Worm (Caenorhabditis elegans) whole organism, L4 larva: Measurements from ENCODE around the gene nlr-1.
A peak's percentile ranks its signal among the peaks of the same experiment; 100 is the strongest.

Experiments used
- D1046.2 ChIP-seq: fragments of 200-800 bp; sonication (Bioruptor generic); IDR thresholded peaks from 2 replicates; pipeline ENCODE4 v1.3.6; 2022; ENCODE audit warnings: missing genetic modification characterization, missing compliant biosample characterization
- F10B5.3 ChIP-seq: sonication (generic microtip); optimal IDR thresholded peaks from 2 replicates; lab custom pipeline; 2016; ENCODE audit warnings: mild to moderate bottlenecking, missing genetic modification characterization, missing compliant biosample characterization
- F44E2.7 ChIP-seq: fragments of 200-800 bp; sonication (Bioruptor generic); IDR thresholded peaks from 2 replicates; pipeline ENCODE4 v2.1.2; 2022; ENCODE audit warnings: missing genetic modification characterization, missing compliant biosample characterization
- F49E8.2 ChIP-seq: sonication (generic microtip); optimal IDR thresholded peaks from 2 replicates; lab custom pipeline; 2016; ENCODE audit warnings: missing compliant biosample characterization, mild to moderate bottlenecking, missing genetic modification characterization, borderline replicate concordance
- T26A8.4 ChIP-seq: fragments of 200-800 bp; sonication (Bioruptor generic); IDR thresholded peaks from 2 replicates; pipeline ENCODE4 v1.3.6; 2022; ENCODE audit warnings: missing genetic modification characterization, missing compliant biosample characterization
- Y48G9A.11 ChIP-seq: fragments of 200-800 bp; sonication (Bioruptor generic); IDR thresholded peaks from 2 replicates; pipeline ENCODE4 v1.3.6; 2022; ENCODE audit warnings: missing genetic modification reagents, missing genetic modification characterization, missing compliant biosample characterization
- ZK337.2 ChIP-seq: fragments of 200-800 bp; sonication (Bioruptor generic); IDR thresholded peaks from 2 replicates; pipeline ENCODE4 v1.3.6; 2022; ENCODE audit warnings: missing genetic modification reagents, missing genetic modification characterization, missing compliant biosample characterization
- ZK546.5 ChIP-seq, 2 experiments: sonication (generic microtip); optimal IDR thresholded peaks; 2 replicates each; lab custom pipeline; 2017; ENCODE audit warnings: missing biosample characterization in 2 of 2, missing genetic modification characterization in 2 of 2
- aha-1 ChIP-seq: fragments of 150-350 bp; peaks from one replicate; lab custom pipeline; 2014; ENCODE audit warnings: missing biosample characterization, missing genetic modification characterization
- ama-1 ChIP-seq: fragments of 150-350 bp; optimal IDR thresholded peaks from 2 replicates; lab custom pipeline; 2014; ENCODE audit warnings: inconsistent platforms, mixed read lengths
- arid-1 ChIP-seq: fragments of 200-800 bp; sonication (Bioruptor generic); conservative IDR thresholded peaks from 2 replicates; pipeline ENCODE4 v1.3.6; 2022; ENCODE audit warnings: missing genetic modification reagents, missing genetic modification characterization, missing compliant biosample characterization
- attf-4 ChIP-seq: sonication (generic microtip); optimal IDR thresholded peaks from 3 replicates; lab custom pipeline; 2017; ENCODE audit warnings: missing biosample characterization, missing genetic modification characterization
- ceh-20 ChIP-seq: fragments of 200-800 bp; sonication (Bioruptor generic); IDR thresholded peaks from 2 replicates; pipeline ENCODE4 v1.3.6; 2022; ENCODE audit warnings: missing genetic modification reagents, missing genetic modification characterization, missing compliant biosample characterization
- ceh-28 ChIP-seq: fragments of 150-350 bp; optimal IDR thresholded peaks from 2 replicates; lab custom pipeline; 2014; ENCODE audit warnings: missing biosample characterization, missing genetic modification reagents, missing genetic modification characterization
- ceh-32 ChIP-seq: sonication (generic microtip); optimal IDR thresholded peaks from 2 replicates; lab custom pipeline; 2016; ENCODE audit warnings: mild to moderate bottlenecking, missing genetic modification characterization, missing compliant biosample characterization; ENCODE audit not compliant: poor library complexity
- ceh-82 ChIP-seq: sonication (generic microtip); optimal IDR thresholded peaks from 2 replicates; lab custom pipeline; 2017; ENCODE audit warnings: missing biosample characterization, missing genetic modification characterization
- ces-1 ChIP-seq: fragments of 150-350 bp; sonication (generic microtip); optimal IDR thresholded peaks from 4 replicates; lab custom pipeline; 2014; ENCODE audit warnings: missing biosample characterization, missing genetic modification reagents, missing genetic modification characterization
- ctbp-1 ChIP-seq: fragments of 200-800 bp; sonication (Bioruptor generic); IDR thresholded peaks from 2 replicates; pipeline ENCODE4 v1.3.6; 2022; ENCODE audit warnings: missing genetic modification reagents, missing genetic modification characterization, missing compliant biosample characterization
- daf-16 ChIP-seq, 3 experiments: sonication (generic microtip); optimal IDR thresholded peaks; 2 replicates each; lab custom pipeline; 2016 to 2017; ENCODE audit warnings: missing genetic modification characterization in 3 of 3, missing genetic modification reagents in 3 of 3, mild to moderate bottlenecking in 2 of 3, missing compliant biosample characterization in 2 of 3, missing biosample characterization in 1 of 3, moderate library complexity in 1 of 3
- dmd-6 ChIP-seq: fragments of 200-800 bp; sonication (Bioruptor generic); IDR thresholded peaks from 2 replicates; pipeline ENCODE4 v1.3.6; 2022; ENCODE audit warnings: missing genetic modification reagents, missing genetic modification characterization, missing compliant biosample characterization
- dmd-8 ChIP-seq: fragments of 200-800 bp; sonication (Bioruptor generic); IDR thresholded peaks from 2 replicates; pipeline ENCODE4 v1.3.6; 2022; ENCODE audit warnings: missing genetic modification characterization, missing compliant biosample characterization
- dve-1 ChIP-seq: sonication (generic microtip); optimal IDR thresholded peaks from 2 replicates; lab custom pipeline; 2017; ENCODE audit warnings: antibody characterized with exemption, mild to moderate bottlenecking, missing genetic modification characterization, missing compliant biosample characterization; ENCODE audit not compliant: insufficient read depth
- fos-1 ChIP-seq: fragments of 150-350 bp; optimal IDR thresholded peaks from 2 replicates; lab custom pipeline; 2014; ENCODE audit warnings: missing biosample characterization, missing genetic modification characterization
- hif-1 ChIP-seq, 2 experiments: sonication (generic microtip); optimal IDR thresholded peaks; 2 replicates each; lab custom pipeline; 2016 to 2017; ENCODE audit warnings: missing compliant biosample characterization in 2 of 2, missing genetic modification characterization in 2 of 2, missing genetic modification reagents in 2 of 2, missing genotype in 2 of 2, mild to moderate bottlenecking in 1 of 2
- hlh-11 ChIP-seq: fragments of 200-800 bp; sonication (Bioruptor generic); optimal IDR thresholded peaks from 2 replicates; lab custom pipeline; 2018; ENCODE audit warnings: mild to moderate bottlenecking, missing genetic modification characterization, missing compliant biosample characterization
- hmg-1.1 ChIP-seq: fragments of 200-800 bp; sonication (Bioruptor generic); IDR thresholded peaks from 2 replicates; pipeline ENCODE4 v1.3.6; 2022; ENCODE audit warnings: missing genetic modification reagents, missing genetic modification characterization, missing compliant biosample characterization
- jun-1 ChIP-seq: fragments of 150-350 bp; optimal IDR thresholded peaks from 2 replicates; lab custom pipeline; 2014; ENCODE audit warnings: missing biosample characterization, missing genetic modification reagents, missing genetic modification characterization
- lin-1 ChIP-seq: fragments of 200-800 bp; sonication (Bioruptor generic); IDR thresholded peaks from 2 replicates; pipeline ENCODE4 v1.3.6; 2022; ENCODE audit warnings: missing genetic modification reagents, missing genetic modification characterization, missing compliant biosample characterization
- lin-13 ChIP-seq: fragments of 150-350 bp; optimal IDR thresholded peaks from 2 replicates; lab custom pipeline; 2014; ENCODE audit warnings: missing biosample characterization, missing genetic modification reagents, missing genetic modification characterization
- lin-15B ChIP-seq: fragments of 150-350 bp; sonication (generic microtip); optimal IDR thresholded peaks from 3 replicates; lab custom pipeline; 2014; ENCODE audit warnings: missing biosample characterization, missing genetic modification characterization
- lin-38 ChIP-seq: fragments of 200-800 bp; sonication (Bioruptor generic); IDR thresholded peaks from 2 replicates; pipeline ENCODE4 v1.3.6; 2022; ENCODE audit warnings: missing genetic modification reagents, missing genetic modification characterization, missing compliant biosample characterization
- lsy-2 ChIP-seq, 2 experiments: fragments of 150-350 bp in 1 of 2; sonication (generic microtip) in 1 of 2; optimal IDR thresholded peaks; 2 replicates each; lab custom pipeline; 2014 to 2017; ENCODE audit warnings: missing biosample characterization in 2 of 2, missing genetic modification characterization in 2 of 2
- mdl-1 ChIP-seq, 2 experiments: fragments of 150-350 bp in 1 of 2; sonication (generic microtip) in 1 of 2; optimal IDR thresholded peaks; 2 replicates each; lab custom pipeline; 2014 to 2017; ENCODE audit warnings: missing biosample characterization in 2 of 2, missing genetic modification characterization in 2 of 2
- nhr-10 ChIP-seq: fragments of 150-350 bp; optimal IDR thresholded peaks from 2 replicates; lab custom pipeline; 2014; ENCODE audit warnings: missing biosample characterization, missing genetic modification characterization
- nhr-11 ChIP-seq: fragments of 150-350 bp; optimal IDR thresholded peaks from 2 replicates; lab custom pipeline; 2014; ENCODE audit warnings: missing biosample characterization, missing genetic modification characterization
- nhr-28 ChIP-seq: fragments of 150-350 bp; optimal IDR thresholded peaks from 2 replicates; lab custom pipeline; 2014; ENCODE audit warnings: missing biosample characterization, missing genetic modification characterization
- nhr-41 ChIP-seq: fragments of 200-800 bp; sonication (Bioruptor generic); IDR thresholded peaks from 2 replicates; pipeline ENCODE4 v1.3.6; 2022; ENCODE audit warnings: missing genetic modification reagents, missing genetic modification characterization, missing compliant biosample characterization
- pqm-1 ChIP-seq: sonication (generic microtip); optimal IDR thresholded peaks from 2 replicates; lab custom pipeline; 2017; ENCODE audit warnings: missing biosample characterization, missing genetic modification characterization
- skn-1 ChIP-seq: fragments of 150-350 bp; optimal IDR thresholded peaks from 2 replicates; lab custom pipeline; 2014; ENCODE audit warnings: missing biosample characterization, missing genetic modification characterization
- snpc-1.2 ChIP-seq: fragments of 200-800 bp; sonication (Bioruptor generic); IDR thresholded peaks from 2 replicates; pipeline ENCODE4 v1.3.6; 2022; ENCODE audit warnings: missing genetic modification reagents, missing genetic modification characterization, missing compliant biosample characterization
- tra-1 ChIP-seq: fragments of 200-800 bp; sonication (Bioruptor generic); IDR thresholded peaks from 2 replicates; pipeline ENCODE4 v1.3.6; 2022; ENCODE audit warnings: missing genetic modification reagents, missing genetic modification characterization, missing compliant biosample characterization
- unc-130 ChIP-seq: sonication (generic microtip); optimal IDR thresholded peaks from 2 replicates; lab custom pipeline; 2016; ENCODE audit warnings: missing genetic modification reagents, missing genetic modification characterization, missing compliant biosample characterization
- unc-62 ChIP-seq, 3 experiments: fragments of 150-350 bp in 1 of 3; sonication (generic microtip); optimal IDR thresholded peaks in 2 of 3; peaks in 1 of 3; 1 replicate in 1 of 3; 2 replicates in 2 of 3; lab custom pipeline; 2014 to 2017; ENCODE audit warnings: missing biosample characterization in 3 of 3, missing genetic modification characterization in 3 of 3, missing genetic modification reagents in 3 of 3, missing genotype in 1 of 3
- vab-7 ChIP-seq: fragments of 200-800 bp; sonication (Bioruptor generic); IDR thresholded peaks from 2 replicates; pipeline ENCODE4 v1.3.6; 2022; ENCODE audit warnings: missing genetic modification reagents, missing genetic modification characterization, missing compliant biosample characterization
- zag-1 ChIP-seq: fragments of 150-350 bp; optimal IDR thresholded peaks from 2 replicates; lab custom pipeline; 2014; ENCODE audit warnings: missing biosample characterization, missing genetic modification characterization
- zip-11 ChIP-seq: fragments of 200-800 bp; sonication (Bioruptor generic); IDR thresholded peaks from 2 replicates; pipeline ENCODE4 v1.3.6; 2022; ENCODE audit warnings: missing genetic modification characterization, missing compliant biosample characterization

The nlr-1 gene

ce11 chrIV:12196608-12197007 is 18.5 kb upstream of the nlr-1 start:
- TF ChIP-seq lin-13 (GFP tag; lab: Kevin White, UChicago) (no peak), nhr-10 (tag; lab: Kevin White, UChicago) (no peak), arid-1 (GFP tag; lab: Robert Waterston, UW) (no peak), F49E8.2 (tag; lab: Kevin White, UChicago) (no peak), nhr-11 (tag; lab: Kevin White, UChicago) (no peak), lin-1 (GFP tag; lab: Robert Waterston, UW) (no peak), daf-16 (GFP tag; optimal IDR thresholded peaks at IDR 0.05; lab: Kevin White, UChicago) (no peak), daf-16 (tag; optimal IDR thresholded peaks at IDR 0.05; lab: Kevin White, UChicago) (peak; percentile 90), dmd-6 (GFP tag; lab: Robert Waterston, UW) (peak; percentile 33; the same call in 1 of the 2 replicates), dve-1 (tag; lab: Kevin White, UChicago) (peak; percentile 17), zip-11 (GFP tag; lab: Robert Waterston, UW) (no peak), ceh-32 (tag; lab: Kevin White, UChicago) (no peak), lin-15B (tag; lab: Kevin White, UChicago) (no peak), jun-1 (no peak), ZK546.5 (tag; optimal IDR thresholded peaks at IDR 0.05; lab: Kevin White, UChicago) (no peak), ceh-82 (tag; lab: Kevin White, UChicago) (no peak), lin-38 (GFP tag; lab: Robert Waterston, UW) (no peak), aha-1 (peak; percentile 76), unc-62 (GFP tag; optimal IDR thresholded peaks at IDR 0.05 in 1 of 2; lab: Kevin White, UChicago) (peak in 1 of 2 experiments; percentile 74), unc-62 (tag; optimal IDR thresholded peaks at IDR 0.05; lab: Kevin White, UChicago) (no peak), tra-1 (GFP tag; lab: Robert Waterston, UW) (no peak), mdl-1 (tag; optimal IDR thresholded peaks at IDR 0.05; lab: Kevin White, UChicago) (no peak), ama-1 (lab: Kevin White, UChicago) (no peak), unc-130 (no peak), ZK337.2 (no peak), hlh-11 (peak; percentile 33), F10B5.3 (no peak), T26A8.4 (no peak), hif-1 (tag; optimal IDR thresholded peaks at IDR 0.05; lab: Kevin White, UChicago) (peak in 1 of 2 experiments; percentile 47), F44E2.7 (GFP tag; lab: Robert Waterston, UW) (no peak), pqm-1 (tag; lab: Kevin White, UChicago) (peak; percentile 49), vab-7 (GFP tag; lab: Robert Waterston, UW) (no peak), nhr-41 (peak; percentile 63; the same call in 1 of the 2 replicates), nhr-28 (tag; lab: Kevin White, UChicago) (peak; percentile 45), hmg-1.1 (GFP tag; lab: Robert Waterston, UW) (no peak), ctbp-1 (GFP tag; lab: Robert Waterston, UW) (no peak), zag-1 (tag; lab: Kevin White, UChicago) (no peak), ces-1 (GFP tag; lab: Kevin White, UChicago) (no peak), skn-1 (tag; lab: Kevin White, UChicago) (no peak)
- TF ChIP-seq, all 104 proteins: peak for 10

ce11 chrIV:12194668-12195067 is 16.5 kb upstream of the nlr-1 start:
- TF ChIP-seq D1046.2 (GFP tag; lab: Robert Waterston, UW) (no peak), dmd-8 (no peak), nhr-11 (tag; lab: Kevin White, UChicago) (no peak), ceh-28 (tag; lab: Kevin White, UChicago) (no peak), Y48G9A.11 (GFP tag; lab: Robert Waterston, UW) (peak; percentile 72; the same call in 1 of the 2 replicates), snpc-1.2 (peak; percentile 39; the same call in 1 of the 2 replicates), hmg-1.1 (GFP tag; lab: Robert Waterston, UW) (no peak), attf-4 (tag; lab: Kevin White, UChicago) (no peak), unc-130 (peak; percentile 41), lsy-2 (tag; optimal IDR thresholded peaks at IDR 0.05; lab: Kevin White, UChicago) (no peak), ceh-20 (GFP tag; lab: Robert Waterston, UW) (no peak), fos-1 (tag; lab: Kevin White, UChicago) (no peak), ZK337.2 (no peak)
